Fruit fly (Drosophila melanogaster): Measurements from ENCODE around the gene CG11586.

- TF ChIP-seq psq (optimal IDR thresholded peaks at IDR 0.05) (no peak), CG8478 (optimal IDR thresholded peaks at IDR 0.05) (no peak), usp (GFP tag; optimal IDR thresholded peaks at IDR 0.05) (no peak), pan (optimal IDR thresholded peaks at IDR 0.05) (no peak), EcR (GFP tag; optimal IDR thresholded peaks at IDR 0.05) (no peak)
Measured at dm6 chr3L:4310604-4311003, 48.3 kb upstream of the CG11586 start.
